Worm (Caenorhabditis elegans) whole organism, early embryonic: ENCODE data around the gene srx-62.

Experiments used
- B0310.2 ChIP-seq: sonication (generic microtip); optimal IDR thresholded peaks from 2 replicates; lab custom pipeline; 2016; ENCODE audit warnings: mild to moderate bottlenecking, missing genetic modification characterization, missing compliant biosample characterization
- F13C5.2 ChIP-seq: sonication (generic microtip); optimal IDR thresholded peaks from 2 replicates; lab custom pipeline; 2017; ENCODE audit warnings: mild to moderate bottlenecking, missing genetic modification characterization, inconsistent platforms, missing compliant biosample characterization
- ama-1 ChIP-seq: fragments of 150-350 bp; optimal IDR thresholded peaks from 2 replicates; lab custom pipeline; 2014
- ets-7 ChIP-seq: sonication (generic microtip); optimal IDR thresholded peaks from 2 replicates; lab custom pipeline; 2016; ENCODE audit warnings: missing genotype, missing genetic modification characterization, missing compliant biosample characterization
- hmg-4 ChIP-seq: fragments of 200-800 bp; sonication (Bioruptor generic); optimal IDR thresholded peaks from 2 replicates; lab custom pipeline; 2018; ENCODE audit warnings: mild to moderate bottlenecking, missing genetic modification characterization, missing compliant biosample characterization
- pes-1 ChIP-seq: fragments of 200-800 bp; sonication (Bioruptor generic); IDR thresholded peaks from 2 replicates; pipeline ENCODE4 v1.3.6; 2022; ENCODE audit warnings: missing genetic modification reagents, missing genetic modification characterization, missing compliant biosample characterization
- tbx-37 ChIP-seq: fragments of 200-800 bp; sonication (Bioruptor generic); conservative IDR thresholded peaks from 2 replicates; pipeline ENCODE4 v1.3.6; 2022; ENCODE audit warnings: missing genetic modification reagents, missing genetic modification characterization, missing compliant biosample characterization
- tra-4 ChIP-seq: sonication (generic microtip); optimal IDR thresholded peaks from 2 replicates; lab custom pipeline; 2017; ENCODE audit warnings: missing genetic modification characterization, missing compliant biosample characterization

DNA sequence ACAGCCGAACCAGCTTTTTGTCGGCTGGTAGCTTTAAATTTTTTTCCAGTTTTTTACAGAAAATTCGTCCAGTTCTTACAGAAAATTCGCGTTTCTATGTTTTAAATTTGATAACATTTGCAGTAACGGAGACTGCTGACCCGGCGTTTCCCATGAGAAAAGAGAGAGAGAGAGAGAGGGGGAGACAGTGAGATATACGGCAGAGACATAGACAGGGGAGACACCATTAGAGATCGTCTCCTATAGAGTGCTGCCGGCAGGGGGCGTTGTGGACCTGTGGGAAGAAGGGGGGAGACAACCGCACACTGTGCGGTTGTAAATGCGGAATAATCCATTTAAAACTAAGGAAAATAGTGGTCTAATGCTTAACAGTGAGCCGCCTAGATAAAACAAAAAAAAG is 33.9 kb upstream of the srx-62 start:
- TF ChIP-seq pes-1 (GFP tag; lab: Robert Waterston, UW) = no peak
- TF ChIP-seq B0310.2 (tag; lab: Kevin White, UChicago) = no peak
- no peak for TF ChIP-seq ama-1 (lab: Kevin White, UChicago)
- TF ChIP-seq tra-4 (tag; lab: Kevin White, UChicago) = no peak
- no peak for TF ChIP-seq tbx-37 (GFP tag; lab: Robert Waterston, UW)
- TF ChIP-seq F13C5.2 (tag; lab: Kevin White, UChicago) = no peak
- TF ChIP-seq ets-7 = no peak
- no peak for TF ChIP-seq hmg-4 (GFP tag; lab: Kevin White, UChicago)
